Fruit fly (Drosophila melanogaster) whole organism, embryonic: ENCODE results near the gene CG6675.

ENCODE experiments used
- ATbp ChIP-seq: fragments of 200-800 bp; sonication (Bioruptor generic); optimal IDR thresholded peaks from 2 replicates; lab custom pipeline; 2017; ENCODE audit warnings: missing biosample characterization, mild to moderate bottlenecking, missing genetic modification characterization, missing genetic modification reagents
- Adf1 ChIP-seq: fragments of 200-800 bp; sonication (Bioruptor generic); IDR thresholded peaks from 2 replicates; pipeline ENCODE4 v1.3.6; 2022; ENCODE audit warnings: missing biosample characterization, missing genetic modification characterization
- CG10321 ChIP-seq: fragments of 200-800 bp; sonication (Bioruptor generic); IDR thresholded peaks from 2 replicates; pipeline ENCODE4 v1.3.6; 2022; ENCODE audit warnings: missing biosample characterization, missing genetic modification characterization
- CG11696 ChIP-seq: fragments of 200-800 bp; sonication (Bioruptor generic); IDR thresholded peaks from 2 replicates; pipeline ENCODE4 v1.3.6; 2022; ENCODE audit warnings: missing biosample characterization, missing genetic modification characterization
- CG11723 ChIP-seq: fragments of 200-800 bp; sonication (Bioruptor generic); optimal IDR thresholded peaks from 2 replicates; lab custom pipeline; 2017; ENCODE audit warnings: missing biosample characterization, mild to moderate bottlenecking, missing genetic modification characterization
- CG12391 ChIP-seq: fragments of 200-800 bp; sonication (Bioruptor generic); optimal IDR thresholded peaks from 3 replicates; lab custom pipeline; 2018; ENCODE audit warnings: missing biosample characterization, mild to moderate bottlenecking, missing genetic modification characterization, moderate library complexity
- CG13287 ChIP-seq: fragments of 200-800 bp; sonication (Bioruptor generic); IDR thresholded peaks from 2 replicates; pipeline ENCODE4 v1.3.6; 2022; ENCODE audit warnings: missing biosample characterization, missing genetic modification characterization; ENCODE audit not compliant: partially characterized antibody
- CG13624 ChIP-seq: fragments of 200-800 bp; sonication (Bioruptor generic); optimal IDR thresholded peaks from 2 replicates; lab custom pipeline; 2016; ENCODE audit warnings: missing biosample characterization, missing genetic modification characterization
- CG17328 ChIP-seq: fragments of 200-800 bp; sonication (Bioruptor generic); IDR thresholded peaks from 2 replicates; pipeline ENCODE4 v1.3.6; 2022; ENCODE audit warnings: missing biosample characterization, missing genetic modification characterization
- CG17361 ChIP-seq: fragments of 200-800 bp; sonication (Bioruptor generic); IDR thresholded peaks from 3 replicates; pipeline ENCODE4 v1.3.6; 2022; ENCODE audit warnings: missing biosample characterization, missing genetic modification characterization
- CG17385 ChIP-seq: fragments of 200-800 bp; sonication (Bioruptor generic); optimal IDR thresholded peaks from 3 replicates; lab custom pipeline; 2018; ENCODE audit warnings: missing biosample characterization, mild to moderate bottlenecking, missing genetic modification characterization
- CG31365 ChIP-seq: fragments of 200-800 bp; sonication (Bioruptor generic); optimal IDR thresholded peaks from 2 replicates; lab custom pipeline; 2018; ENCODE audit warnings: missing biosample characterization, mild to moderate bottlenecking, missing genetic modification characterization
- CG32772 ChIP-seq: fragments of 200-800 bp; sonication (Bioruptor generic); IDR thresholded peaks from 2 replicates; pipeline ENCODE4 v1.3.6; 2022; ENCODE audit warnings: missing biosample characterization, missing genetic modification characterization
- CG3995 ChIP-seq: fragments of 200-800 bp; sonication (Bioruptor generic); optimal IDR thresholded peaks from 3 replicates; lab custom pipeline; 2016; ENCODE audit warnings: missing biosample characterization, missing genetic modification characterization
- CG4360 ChIP-seq: fragments of 200-800 bp; sonication (Bioruptor generic); IDR thresholded peaks from 2 replicates; pipeline ENCODE4 v1.3.6; 2022; ENCODE audit warnings: missing biosample characterization, missing genetic modification characterization
- CG6254 ChIP-seq: fragments of 200-800 bp; sonication (Bioruptor generic); optimal IDR thresholded peaks from 3 replicates; lab custom pipeline; 2017; ENCODE audit warnings: mild to moderate bottlenecking, missing biosample characterization, missing genetic modification reagents, missing genetic modification characterization
- CG7271 ChIP-seq: fragments of 200-800 bp; sonication (Bioruptor generic); optimal IDR thresholded peaks from 2 replicates; lab custom pipeline; 2018; ENCODE audit warnings: missing biosample characterization, mild to moderate bottlenecking, missing genetic modification characterization, moderate library complexity
- CG8089 ChIP-seq: fragments of 200-800 bp; sonication (Bioruptor generic); optimal IDR thresholded peaks from 3 replicates; lab custom pipeline; 2016; ENCODE audit warnings: missing biosample characterization, missing genetic modification characterization
- CG8290 ChIP-seq, 3 experiments: fragments of 200-800 bp; sonication (Bioruptor generic); optimal IDR thresholded peaks; 2 replicates each; lab custom pipeline; 2016 to 2019; ENCODE audit warnings: missing biosample characterization in 3 of 3, missing genetic modification characterization in 3 of 3, mild to moderate bottlenecking in 2 of 3, moderate library complexity in 1 of 3
- CG8924 ChIP-seq: fragments of 200-800 bp; optimal IDR thresholded peaks from 3 replicates; lab custom pipeline; 2019; ENCODE audit warnings: missing biosample characterization, mild to moderate bottlenecking, missing genetic modification characterization, moderate library complexity
- CG9797 ChIP-seq: fragments of 200-800 bp; sonication (Bioruptor generic); optimal IDR thresholded peaks from 3 replicates; lab custom pipeline; 2018; ENCODE audit warnings: missing biosample characterization, mild to moderate bottlenecking, missing genetic modification characterization
- CG9932 ChIP-seq: fragments of 200-800 bp; sonication (Bioruptor generic); IDR thresholded peaks from 2 replicates; pipeline ENCODE4 v1.3.6; 2022; ENCODE audit warnings: missing biosample characterization, missing genetic modification characterization
- Dad ChIP-seq: fragments of 200-800 bp; sonication (Bioruptor generic); optimal IDR thresholded peaks from 3 replicates; lab custom pipeline; 2016; ENCODE audit warnings: missing biosample characterization, missing genetic modification characterization
- Dek ChIP-seq: fragments of 200-800 bp; sonication (Bioruptor generic); optimal IDR thresholded peaks from 3 replicates; lab custom pipeline; 2019; ENCODE audit warnings: missing biosample characterization, mild to moderate bottlenecking, missing genetic modification characterization, moderate library complexity
- E2f1 ChIP-seq: fragments of 200-800 bp; sonication (Bioruptor generic); IDR thresholded peaks from 2 replicates; pipeline ENCODE4 v1.3.6; 2022; ENCODE audit warnings: missing biosample characterization, missing genetic modification characterization
- HLH54F ChIP-seq: fragments of 200-800 bp; sonication (Bioruptor generic); optimal IDR thresholded peaks from 3 replicates; lab custom pipeline; 2016; ENCODE audit warnings: missing biosample characterization, missing genetic modification characterization
- Hr3 ChIP-seq: fragments of 200-800 bp; sonication (Bioruptor generic); optimal IDR thresholded peaks from 3 replicates; lab custom pipeline; 2016; ENCODE audit warnings: missing biosample characterization, missing genetic modification characterization
- NFAT ChIP-seq: fragments of 200-800 bp; sonication (Bioruptor generic); IDR thresholded peaks from 2 replicates; pipeline ENCODE4 v1.3.6; 2022; ENCODE audit warnings: missing biosample characterization, missing genetic modification characterization
- Poxn ChIP-seq: fragments of 200-800 bp; sonication (Bioruptor generic); IDR thresholded peaks from 2 replicates; pipeline ENCODE4 v1.3.6; 2022; ENCODE audit warnings: missing biosample characterization, missing genetic modification characterization
- Rfx ChIP-seq: fragments of 200-800 bp; sonication (Bioruptor generic); IDR thresholded peaks from 2 replicates; pipeline ENCODE4 v1.3.6; 2022; ENCODE audit warnings: missing biosample characterization, missing genetic modification characterization
- Spps ChIP-seq: fragments of 200-800 bp; sonication (Bioruptor generic); optimal IDR thresholded peaks from 2 replicates; lab custom pipeline; 2018; ENCODE audit warnings: missing biosample characterization, mild to moderate bottlenecking, missing genetic modification characterization
- Sry-δ ChIP-seq: fragments of 200-800 bp; sonication (Bioruptor generic); optimal IDR thresholded peaks from 2 replicates; lab custom pipeline; 2016; ENCODE audit warnings: missing biosample characterization, missing genetic modification characterization
- amos ChIP-seq: fragments of 200-800 bp; sonication (Bioruptor generic); IDR thresholded peaks from 2 replicates; pipeline ENCODE4 v1.3.6; 2022; ENCODE audit warnings: missing biosample characterization, missing genetic modification characterization; ENCODE audit not compliant: partially characterized antibody
- bigmax ChIP-seq: fragments of 200-800 bp; sonication (Bioruptor generic); optimal IDR thresholded peaks from 2 replicates; lab custom pipeline; 2018; ENCODE audit warnings: missing biosample characterization, mild to moderate bottlenecking, missing genetic modification characterization
- corto ChIP-seq: fragments of 200-800 bp; sonication (Bioruptor generic); optimal IDR thresholded peaks from 2 replicates; lab custom pipeline; 2016; ENCODE audit warnings: missing biosample characterization, mild to moderate bottlenecking, missing genetic modification characterization, moderate library complexity
- eve ChIP-seq, 2 experiments: fragments of >200 bp; optimal IDR thresholded peaks; 2 replicates each; lab custom pipeline; 2017; ENCODE audit warnings: missing biosample characterization in 2 of 2, missing genetic modification characterization in 2 of 2
- eyg ChIP-seq: fragments of 200-800 bp; sonication (Bioruptor generic); optimal IDR thresholded peaks from 3 replicates; lab custom pipeline; 2016; ENCODE audit warnings: missing biosample characterization, missing genetic modification characterization
- gce ChIP-seq: fragments of 200-800 bp; sonication (Bioruptor generic); IDR thresholded peaks from 3 replicates; pipeline ENCODE4 v1.3.6; 2022; ENCODE audit warnings: missing biosample characterization, missing genetic modification characterization
- h ChIP-seq: fragments of >200 bp; optimal IDR thresholded peaks from 2 replicates; lab custom pipeline; 2017
- lbe ChIP-seq: fragments of 200-800 bp; sonication (Bioruptor generic); optimal IDR thresholded peaks from 2 replicates; lab custom pipeline; 2016; ENCODE audit warnings: missing biosample characterization, mild to moderate bottlenecking, missing genetic modification characterization
- lov ChIP-seq, 2 experiments: fragments of 200-800 bp in 1 of 2; fragments of >200 bp in 1 of 2; sonication (Bioruptor generic) in 1 of 2; IDR thresholded peaks in 1 of 2; optimal IDR thresholded peaks in 1 of 2; 2 replicates in 1 of 2; 3 replicates in 1 of 2; pipeline versions ENCODE4 v1.3.6 to Lab custom; 2017 to 2022; ENCODE audit warnings: missing biosample characterization in 1 of 2, missing genetic modification characterization in 1 of 2
- pum ChIP-seq: fragments of 200-800 bp; sonication (Bioruptor generic); optimal IDR thresholded peaks from 2 replicates; lab custom pipeline; 2016; ENCODE audit warnings: missing biosample characterization, missing genetic modification characterization
- row ChIP-seq: fragments of 200-800 bp; sonication (Bioruptor generic); IDR thresholded peaks from 3 replicates; pipeline ENCODE4 v1.3.6; 2022; ENCODE audit warnings: missing biosample characterization, missing genetic modification characterization
- sna ChIP-seq: fragments of 200-800 bp; sonication (Bioruptor generic); IDR thresholded peaks from 2 replicates; pipeline ENCODE4 v1.3.6; 2022; ENCODE audit warnings: missing biosample characterization, missing genetic modification characterization; ENCODE audit not compliant: partially characterized antibody
- ssp ChIP-seq: fragments of 200-800 bp; sonication (Bioruptor generic); IDR thresholded peaks from 2 replicates; pipeline ENCODE4 v1.3.6; 2022; ENCODE audit warnings: missing biosample characterization, missing genetic modification characterization
- wdn ChIP-seq: fragments of 200-800 bp; sonication (Bioruptor generic); IDR thresholded peaks from 2 replicates; pipeline ENCODE4 v1.3.6; 2022; ENCODE audit warnings: missing biosample characterization, missing genetic modification characterization
- zen2 ChIP-seq: fragments of 200-800 bp; sonication (Bioruptor generic); IDR thresholded peaks from 3 replicates; pipeline ENCODE4 v1.3.6; 2022; ENCODE audit warnings: missing biosample characterization, missing genetic modification characterization; ENCODE audit not compliant: partially characterized antibody
- zfh2 ChIP-seq: fragments of 200-800 bp; sonication (Bioruptor generic); optimal IDR thresholded peaks from 2 replicates; lab custom pipeline; 2016; ENCODE audit warnings: missing biosample characterization, missing genetic modification characterization

CG6675 gene

DNA sequence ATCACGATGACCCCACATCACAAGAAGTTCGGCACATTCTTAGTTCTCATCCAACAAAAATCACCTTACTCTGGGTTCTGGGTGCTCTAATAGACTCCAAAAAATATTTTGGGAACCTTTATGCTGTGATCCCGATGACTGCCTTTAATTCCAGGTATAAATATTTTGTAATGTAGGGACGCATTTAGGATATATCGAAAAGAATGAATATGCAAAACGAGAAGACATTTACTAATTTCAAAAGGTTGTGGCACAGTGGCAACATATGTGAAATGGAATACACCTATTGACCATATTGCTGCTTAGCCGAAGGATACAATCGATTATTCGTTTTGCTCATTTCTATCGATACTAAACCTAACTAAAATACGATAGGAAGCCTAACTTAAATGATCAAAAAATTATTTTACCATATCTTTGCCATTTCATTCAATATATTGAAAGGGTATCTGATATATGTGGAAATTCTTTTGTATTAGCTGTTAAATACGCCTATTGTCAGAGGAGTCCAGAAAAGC is 12.2 kb downstream of the CG6675 start, which contains the start of gene CG3651 (continued):
- no peak for TF ChIP-seq CG8089
- no peak for TF ChIP-seq gce (GFP tag; lab: Robert Waterston, UW)
- peak; percentile 62 for TF ChIP-seq Sry-δ (GFP tag; lab: Kevin White, UChicago)

DNA sequence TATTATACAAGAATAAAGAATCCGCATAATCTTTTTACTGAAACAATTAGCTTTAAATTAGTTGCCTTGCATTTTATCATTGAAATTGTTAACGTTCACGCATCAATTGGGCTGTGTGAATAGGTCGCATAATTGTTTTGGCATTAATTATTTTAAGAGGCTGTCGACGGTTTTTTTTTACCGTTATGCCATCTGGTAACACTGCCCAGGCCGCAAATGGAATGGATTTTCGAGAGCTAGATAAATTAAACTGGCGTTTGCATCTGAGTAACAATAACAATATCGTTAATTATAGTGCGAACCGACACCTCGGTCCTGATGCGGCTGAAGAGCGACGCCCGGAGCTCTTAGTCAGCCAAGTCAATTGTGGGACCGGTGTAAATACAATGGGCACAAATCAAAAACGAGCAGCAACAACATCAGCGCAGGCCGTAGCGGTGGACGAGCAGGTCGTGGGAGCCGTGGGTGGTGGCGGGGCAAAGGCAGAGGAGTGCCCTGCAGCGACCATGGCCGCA is 12.9 kb downstream of the CG6675 start:
- no peak for TF ChIP-seq CG10321 (GFP tag; lab: Robert Waterston, UW)
- no peak for TF ChIP-seq CG11696 (GFP tag; lab: Robert Waterston, UW)
- peak; percentile 81 for TF ChIP-seq row
- no peak for TF ChIP-seq h (lab: Kevin White, UChicago)
- TF ChIP-seq CG17385 (GFP tag; lab: Kevin White, UChicago) = no peak
- peak; percentile 14 for TF ChIP-seq eyg
- no peak for TF ChIP-seq E2f1
- TF ChIP-seq CG32772 (GFP tag; lab: Robert Waterston, UW) = no peak
- TF ChIP-seq CG13287 (GFP tag; lab: Robert Waterston, UW) = peak; percentile 36; the same call in 1 of the 2 replicates
- TF ChIP-seq Dad (GFP tag; lab: Kevin White, UChicago) = peak; percentile 3
- peak; percentile 81 for TF ChIP-seq CG11723 (GFP tag; lab: Kevin White, UChicago)
- peak; percentile 98 for TF ChIP-seq ssp (GFP tag; lab: Robert Waterston, UW)
- TF ChIP-seq Spps (tag; lab: Kevin White, UChicago) = no peak
- no peak for TF ChIP-seq Adf1 (GFP tag; lab: Robert Waterston, UW)
- no peak for TF ChIP-seq corto (GFP tag; lab: Kevin White, UChicago)
- TF ChIP-seq Poxn (GFP tag; lab: Robert Waterston, UW) = no peak
- TF ChIP-seq Rfx (GFP tag; lab: Robert Waterston, UW) = no peak
- peak; percentile 66 for TF ChIP-seq CG4360
- TF ChIP-seq CG17361 = peak; percentile 43; the same call in 2 of the 3 replicates
- peak; percentile 16 for TF ChIP-seq Hr3 (GFP tag; lab: Kevin White, UChicago)
- TF ChIP-seq NFAT = no peak
- TF ChIP-seq amos (GFP tag; lab: Robert Waterston, UW) = 0 out of 2 replicates have a peak, but pooled peaks have one; percentile 24
- no peak for TF ChIP-seq CG17328
- no peak for TF ChIP-seq Dek (tag; lab: Kevin White, UChicago)
- TF ChIP-seq zen2 (GFP tag; lab: Robert Waterston, UW) = no peak
- TF ChIP-seq bigmax (GFP tag; lab: Kevin White, UChicago) = no peak
- peak; percentile 50 for TF ChIP-seq CG3995 (GFP tag; lab: Kevin White, UChicago)
- peak; percentile 40 for TF ChIP-seq CG8290 (GFP tag; optimal IDR thresholded peaks at IDR 0.05; lab: Kevin White, UChicago)
- peak in 1 of 2 experiments; percentile 57 for TF ChIP-seq CG8290 (tag; optimal IDR thresholded peaks at IDR 0.05; lab: Kevin White, UChicago)
- TF ChIP-seq zfh2 (GFP tag; lab: Kevin White, UChicago) = peak; percentile 26
- no peak for TF ChIP-seq HLH54F (GFP tag; lab: Kevin White, UChicago)
- TF ChIP-seq CG13624 (GFP tag; lab: Kevin White, UChicago) = peak; percentile 4
- TF ChIP-seq wdn (GFP tag; lab: Robert Waterston, UW) = no peak
- no peak for TF ChIP-seq ATbp (GFP tag; lab: Kevin White, UChicago)
- TF ChIP-seq lbe (GFP tag; lab: Kevin White, UChicago) = no peak
- TF ChIP-seq CG9932 (GFP tag; lab: Robert Waterston, UW) = no peak
- no peak for TF ChIP-seq eve (GFP tag; optimal IDR thresholded peaks at IDR 0.05; lab: Kevin White, UChicago)
- no peak for TF ChIP-seq CG7271 (tag; lab: Kevin White, UChicago)
- no peak for TF ChIP-seq CG8924
- TF ChIP-seq lov (optimal IDR thresholded peaks at IDR 0.05; lab: Kevin White, UChicago) = no peak
- no peak for TF ChIP-seq lov (GFP tag; IDR thresholded peaks at IDR 0.05; lab: Robert Waterston, UW)
- TF ChIP-seq CG12391 (tag; lab: Kevin White, UChicago) = peak; percentile 25
- TF ChIP-seq CG6254 (GFP tag; lab: Kevin White, UChicago) = no peak
- peak; percentile 29; the same call in 1 of the 2 replicates for TF ChIP-seq sna
- TF ChIP-seq CG9797 (GFP tag; lab: Kevin White, UChicago) = peak; percentile 64
- peak; percentile 18 for TF ChIP-seq pum (GFP tag; lab: Kevin White, UChicago)
- no peak for TF ChIP-seq CG31365 (tag; lab: Kevin White, UChicago)
